Worm (Caenorhabditis elegans) whole organism, L3 larva: Measurements from ENCODE around the gene ncs-3.

Source experiments
- ZK546.5 ChIP-seq: sonication (generic microtip); optimal IDR thresholded peaks from 2 replicates; lab custom pipeline; 2017; ENCODE audit warnings: missing biosample characterization, missing genetic modification characterization
- aly-2 ChIP-seq: fragments of 150-350 bp; optimal IDR thresholded peaks from 2 replicates; lab custom pipeline; 2014; ENCODE audit warnings: missing biosample characterization, missing genetic modification characterization
- ama-1 ChIP-seq: fragments of 150-350 bp; optimal IDR thresholded peaks from 2 replicates; lab custom pipeline; 2018
- ceh-16 ChIP-seq: sonication (generic microtip); optimal IDR thresholded peaks from 2 replicates; lab custom pipeline; 2017; ENCODE audit warnings: missing biosample characterization, missing genetic modification characterization
- ceh-28 ChIP-seq: fragments of 150-350 bp; optimal IDR thresholded peaks from 2 replicates; lab custom pipeline; 2014; ENCODE audit warnings: missing biosample characterization, missing genetic modification reagents, missing genetic modification characterization
- ceh-9 ChIP-seq: sonication (generic microtip); optimal IDR thresholded peaks from 2 replicates; lab custom pipeline; 2018; ENCODE audit warnings: missing biosample characterization, missing genetic modification characterization
- daf-12 ChIP-seq: fragments of 150-350 bp; optimal IDR thresholded peaks from 2 replicates; lab custom pipeline; 2014; ENCODE audit warnings: missing biosample characterization, missing genetic modification reagents, missing genetic modification characterization
- egl-27 ChIP-seq: sonication (generic microtip); optimal IDR thresholded peaks from 4 replicates; lab custom pipeline; 2017; ENCODE audit warnings: missing biosample characterization, missing genetic modification reagents, missing genetic modification characterization
- egl-5 ChIP-seq: fragments of 150-350 bp; optimal IDR thresholded peaks from 2 replicates; lab custom pipeline; 2017; ENCODE audit warnings: missing biosample characterization, missing genetic modification reagents, missing genetic modification characterization, inconsistent platforms
- elt-1 ChIP-seq: fragments of 150-350 bp; optimal IDR thresholded peaks from 2 replicates; lab custom pipeline; 2014; ENCODE audit warnings: missing biosample characterization, missing genetic modification characterization
- elt-2 ChIP-seq: sonication (generic microtip); optimal IDR thresholded peaks from 2 replicates; lab custom pipeline; 2016; ENCODE audit warnings: missing genetic modification reagents, mild to moderate bottlenecking, missing genetic modification characterization, missing compliant biosample characterization
- elt-3 ChIP-seq, 3 experiments: fragments of 150-350 bp in 1 of 3; sonication (generic microtip) in 2 of 3; optimal IDR thresholded peaks; 2 replicates in 2 of 3; 4 replicates in 1 of 3; lab custom pipeline; 2014 to 2017; ENCODE audit warnings: missing biosample characterization in 3 of 3, missing genetic modification characterization in 3 of 3
- eor-1 ChIP-seq, 2 experiments: fragments of 150-350 bp; optimal IDR thresholded peaks; 2 replicates each; lab custom pipeline; 2014 to 2018; ENCODE audit warnings: missing biosample characterization in 2 of 2, missing genetic modification characterization in 2 of 2
- fkh-10 ChIP-seq: sonication (generic microtip); optimal IDR thresholded peaks from 2 replicates; lab custom pipeline; 2017; ENCODE audit warnings: missing biosample characterization, missing genetic modification reagents, missing genetic modification characterization
- fkh-2 ChIP-seq: fragments of 150-350 bp; optimal IDR thresholded peaks from 2 replicates; lab custom pipeline; 2014; ENCODE audit warnings: missing biosample characterization, missing genetic modification reagents, missing genetic modification characterization
- hmg-11 ChIP-seq: sonication (generic microtip); optimal IDR thresholded peaks from 2 replicates; lab custom pipeline; 2016; ENCODE audit warnings: missing genetic modification characterization, missing compliant biosample characterization
- jun-1 ChIP-seq: fragments of 150-350 bp; optimal IDR thresholded peaks from 2 replicates; lab custom pipeline; 2014; ENCODE audit warnings: missing biosample characterization, missing genetic modification reagents, missing genetic modification characterization
- lin-15B ChIP-seq: fragments of 150-350 bp; optimal IDR thresholded peaks from 2 replicates; lab custom pipeline; 2014; ENCODE audit warnings: missing biosample characterization, missing genetic modification characterization
- lin-39 ChIP-seq: fragments of 150-350 bp; optimal IDR thresholded peaks from 2 replicates; lab custom pipeline; 2018; ENCODE audit warnings: missing biosample characterization, missing genetic modification reagents, missing genetic modification characterization
- lsy-12 ChIP-seq: sonication (generic microtip); optimal IDR thresholded peaks from 2 replicates; lab custom pipeline; 2016; ENCODE audit warnings: mild to moderate bottlenecking, missing genetic modification characterization, missing compliant biosample characterization
- mdl-1 ChIP-seq: fragments of 150-350 bp; optimal IDR thresholded peaks from 2 replicates; lab custom pipeline; 2014; ENCODE audit warnings: missing biosample characterization, missing genetic modification characterization
- mml-1 ChIP-seq: fragments of 150-350 bp; sonication (generic microtip); optimal IDR thresholded peaks from 3 replicates; lab custom pipeline; 2014; ENCODE audit warnings: missing biosample characterization, missing genetic modification characterization
- nfya-1 ChIP-seq: sonication (generic microtip); optimal IDR thresholded peaks from 2 replicates; lab custom pipeline; 2017; ENCODE audit warnings: missing genetic modification characterization, mild to moderate bottlenecking, missing compliant biosample characterization, antibody characterized with exemption, moderate library complexity; ENCODE audit not compliant: insufficient read depth
- nhr-11 ChIP-seq: fragments of 150-350 bp; optimal IDR thresholded peaks from 2 replicates; lab custom pipeline; 2014; ENCODE audit warnings: missing biosample characterization, missing genetic modification characterization
- nhr-23 ChIP-seq: fragments of 150-350 bp; optimal IDR thresholded peaks from 2 replicates; lab custom pipeline; 2014; ENCODE audit warnings: missing biosample characterization, missing genetic modification reagents, missing genetic modification characterization
- nhr-237 ChIP-seq: fragments of 150-350 bp; optimal IDR thresholded peaks from 2 replicates; lab custom pipeline; 2014; ENCODE audit warnings: missing biosample characterization, missing genetic modification characterization
- nhr-25 ChIP-seq: sonication (generic microtip); optimal IDR thresholded peaks from 2 replicates; lab custom pipeline; 2017; ENCODE audit warnings: missing biosample characterization, missing genetic modification characterization
- nhr-28 ChIP-seq: fragments of 150-350 bp; optimal IDR thresholded peaks from 2 replicates; lab custom pipeline; 2014; ENCODE audit warnings: missing biosample characterization, missing genetic modification characterization
- nhr-43 ChIP-seq: sonication (generic microtip); optimal IDR thresholded peaks from 2 replicates; lab custom pipeline; 2016; ENCODE audit warnings: mild to moderate bottlenecking, missing genetic modification characterization, missing compliant biosample characterization; ENCODE audit not compliant: poor library complexity, severe bottlenecking
- nhr-67 ChIP-seq: fragments of 150-350 bp; optimal IDR thresholded peaks from 2 replicates; lab custom pipeline; 2014; ENCODE audit warnings: missing biosample characterization, missing genetic modification characterization
- nhr-76 ChIP-seq: fragments of 150-350 bp; sonication (generic microtip); optimal IDR thresholded peaks from 5 replicates; lab custom pipeline; 2014; ENCODE audit warnings: missing biosample characterization, missing genetic modification characterization
- nhr-77 ChIP-seq: fragments of 150-350 bp; optimal IDR thresholded peaks from 2 replicates; lab custom pipeline; 2014; ENCODE audit warnings: missing biosample characterization, missing genetic modification characterization
- pha-4 ChIP-seq: fragments of 150-350 bp; optimal IDR thresholded peaks from 2 replicates; lab custom pipeline; 2014; ENCODE audit warnings: missing biosample characterization, missing genetic modification reagents, missing genetic modification characterization
- pqm-1 ChIP-seq: fragments of 150-350 bp; optimal IDR thresholded peaks from 2 replicates; lab custom pipeline; 2017; ENCODE audit warnings: missing biosample characterization, missing genetic modification characterization, inconsistent platforms
- sea-2 ChIP-seq: fragments of 150-350 bp; sonication (generic microtip); optimal IDR thresholded peaks from 4 replicates; lab custom pipeline; 2014; ENCODE audit warnings: missing biosample characterization, missing genetic modification reagents, missing genetic modification characterization
- skn-1 ChIP-seq: fragments of 150-350 bp; optimal IDR thresholded peaks from 2 replicates; lab custom pipeline; 2014; ENCODE audit warnings: missing biosample characterization, missing genetic modification characterization
- snpc-4 ChIP-seq: fragments of 150-350 bp; optimal IDR thresholded peaks from 2 replicates; lab custom pipeline; 2014; ENCODE audit warnings: missing biosample characterization, missing genetic modification characterization
- tbx-2 ChIP-seq: sonication (generic microtip); optimal IDR thresholded peaks from 2 replicates; lab custom pipeline; 2016; ENCODE audit warnings: mild to moderate bottlenecking, missing genetic modification characterization, missing compliant biosample characterization
- unc-39 ChIP-seq: sonication (generic microtip); optimal IDR thresholded peaks from 4 replicates; lab custom pipeline; 2017; ENCODE audit warnings: missing biosample characterization, missing genetic modification characterization
- unc-62 ChIP-seq: fragments of 150-350 bp; sonication (generic microtip); optimal IDR thresholded peaks from 4 replicates; lab custom pipeline; 2014; ENCODE audit warnings: missing biosample characterization, missing genetic modification reagents, missing genetic modification characterization
- zag-1 ChIP-seq: fragments of 150-350 bp; optimal IDR thresholded peaks from 2 replicates; lab custom pipeline; 2014; ENCODE audit warnings: missing biosample characterization, missing genetic modification characterization
- ztf-11 ChIP-seq: fragments of 150-350 bp; optimal IDR thresholded peaks from 2 replicates; lab custom pipeline; 2014; ENCODE audit warnings: missing biosample characterization, missing genetic modification characterization
- ztf-4 ChIP-seq: fragments of 150-350 bp; optimal IDR thresholded peaks from 2 replicates; lab custom pipeline; 2014; ENCODE audit warnings: missing biosample characterization, missing genetic modification characterization

Gene ncs-3

DNA sequence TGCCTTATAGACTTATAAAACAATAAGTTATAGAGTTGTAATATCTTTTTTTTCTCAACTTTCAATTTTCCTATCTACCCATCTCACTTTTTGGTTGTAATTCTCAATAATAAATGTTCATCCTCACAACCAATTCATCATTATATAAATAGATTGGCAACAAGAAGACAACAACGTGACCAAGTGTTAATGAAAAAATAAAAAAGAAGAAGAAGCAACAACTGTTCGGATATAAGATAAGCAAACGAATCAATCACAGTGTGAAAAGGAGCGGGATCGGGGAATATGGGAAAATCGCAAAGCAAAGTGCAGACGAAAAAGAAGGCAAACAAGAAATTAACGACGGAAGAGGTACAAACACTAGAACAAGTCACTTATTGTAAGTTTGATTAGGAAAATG, at the start of gene ncs-3:
Gene ncs-3 (plus strand): TSS at position 153 of the 400 bp plus-strand sequence.
- peak; percentile 33 for TF ChIP-seq egl-5
- TF ChIP-seq unc-39: no peak
- no peak for TF ChIP-seq skn-1
- peak; percentile 18 for TF ChIP-seq nfya-1

DNA sequence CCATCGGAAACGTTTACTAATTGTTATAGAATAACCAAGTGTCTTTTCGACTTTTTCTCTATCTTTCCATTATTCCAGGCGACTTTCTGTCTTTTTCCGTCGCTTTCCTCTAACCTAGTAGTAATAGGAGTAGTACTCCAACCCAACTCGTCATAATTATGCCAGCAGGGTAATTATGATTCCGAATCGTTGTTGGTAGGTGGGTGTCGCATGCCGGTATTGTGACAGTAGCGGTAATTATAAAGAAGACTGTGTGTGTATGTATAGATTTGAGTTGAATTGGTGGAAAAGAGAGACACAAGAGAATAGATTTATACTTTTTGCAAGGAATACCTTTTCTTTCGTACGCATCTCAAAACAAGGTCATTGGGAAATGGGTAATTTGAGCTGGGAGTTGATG, 48.9 kb upstream of the ncs-3 start:
- TF ChIP-seq zag-1 (tag; lab: Kevin White, UChicago) (no peak), snpc-4 (no peak), daf-12 (tag; lab: Kevin White, UChicago) (no peak), unc-39 (no peak), elt-3 (tag; optimal IDR thresholded peaks at IDR 0.05; lab: Kevin White, UChicago) (no peak), nhr-23 (tag; lab: Kevin White, UChicago) (peak; percentile 28), eor-1 (tag; optimal IDR thresholded peaks at IDR 0.05; lab: Kevin White, UChicago) (no peak), skn-1 (no peak), jun-1 (tag; lab: Kevin White, UChicago) (no peak)

ce11 chrX:1009512-1009911, 44.4 kb upstream of the ncs-3 start:
- TF ChIP-seq tbx-2 (tag; lab: Kevin White, UChicago): no peak
- TF ChIP-seq elt-2 (tag; lab: Kevin White, UChicago): peak; percentile 59

DNA sequence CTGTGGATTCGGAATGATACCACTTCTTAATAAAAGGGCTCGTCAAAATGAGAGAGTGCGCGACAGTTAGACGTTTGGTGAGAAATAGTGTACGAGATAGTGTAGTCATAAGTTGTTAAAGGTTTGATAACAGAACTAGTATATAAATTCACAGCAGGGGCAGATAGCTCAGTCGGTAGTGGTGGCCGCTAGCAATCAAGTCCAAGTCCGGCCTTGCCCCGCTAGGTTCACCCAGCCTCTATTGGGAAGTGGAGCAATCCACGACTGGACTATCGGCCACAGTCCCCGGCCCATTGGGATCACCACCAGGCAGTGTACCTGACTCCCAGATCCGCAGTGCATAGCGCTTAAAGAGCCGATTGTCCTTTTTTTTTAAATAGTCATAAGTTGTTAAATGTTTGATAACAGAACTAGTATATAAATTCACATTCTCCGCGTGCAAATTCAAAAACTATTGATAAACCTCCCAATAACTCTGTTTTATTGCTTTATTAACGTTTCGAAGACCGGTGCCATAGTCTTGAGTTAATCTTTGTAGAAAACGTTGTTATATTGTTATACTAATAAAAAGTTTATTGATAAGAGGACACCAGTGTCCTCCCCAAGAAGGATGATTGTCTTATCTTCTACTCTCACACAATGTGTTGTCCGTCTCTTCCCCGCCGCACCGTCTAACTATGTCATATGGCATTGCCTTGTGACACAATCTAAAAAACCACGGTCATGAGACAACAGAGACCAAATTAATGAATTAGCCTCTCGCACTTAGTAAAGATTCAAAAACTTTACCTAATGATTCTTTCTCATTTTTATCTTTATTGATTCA, 43.0 kb upstream of the ncs-3 start:
- no peak for TF ChIP-seq ZK546.5 (tag; lab: Kevin White, UChicago)
- no peak for TF ChIP-seq nhr-76 (tag; lab: Kevin White, UChicago)
- TF ChIP-seq nhr-237 (tag; lab: Kevin White, UChicago): no peak
- peak; percentile 41 for TF ChIP-seq nhr-25 (tag; lab: Kevin White, UChicago)
- TF ChIP-seq eor-1 (tag; optimal IDR thresholded peaks at IDR 0.05; lab: Kevin White, UChicago): no peak
- no peak for TF ChIP-seq hmg-11 (tag; lab: Kevin White, UChicago)
- TF ChIP-seq ceh-9 (tag; lab: Kevin White, UChicago): no peak
- TF ChIP-seq elt-1 (tag; lab: Kevin White, UChicago): no peak
- no peak for TF ChIP-seq tbx-2 (tag; lab: Kevin White, UChicago)
- TF ChIP-seq nhr-23 (tag; lab: Kevin White, UChicago): peak; percentile 75
- peak; percentile 51 for TF ChIP-seq pha-4 (tag; lab: Kevin White, UChicago)
- TF ChIP-seq nhr-43 (tag; lab: Kevin White, UChicago): peak; percentile 70
- no peak for TF ChIP-seq mml-1 (tag; lab: Kevin White, UChicago)
- no peak for TF ChIP-seq fkh-10 (GFP tag; lab: Kevin White, UChicago)
- no peak for TF ChIP-seq ceh-16 (tag; lab: Kevin White, UChicago)
- no peak for TF ChIP-seq egl-5
- no peak for TF ChIP-seq fkh-2 (tag; lab: Kevin White, UChicago)
- peak; percentile 22 for TF ChIP-seq snpc-4
- TF ChIP-seq elt-3 (tag; optimal IDR thresholded peaks at IDR 0.05; lab: Kevin White, UChicago): peak in 1 of 3 experiments; percentile 36
- TF ChIP-seq mdl-1: no peak
- TF ChIP-seq elt-2 (tag; lab: Kevin White, UChicago): peak; percentile 95
- TF ChIP-seq pqm-1 (tag; lab: Kevin White, UChicago): peak; percentile 60
- peak; percentile 43 for TF ChIP-seq ztf-4 (tag; lab: Kevin White, UChicago)
- no peak for TF ChIP-seq lin-39
- TF ChIP-seq nhr-77 (tag; lab: Kevin White, UChicago): no peak
- TF ChIP-seq lsy-12 (tag; lab: Kevin White, UChicago): peak; percentile 14
- no peak for TF ChIP-seq daf-12 (tag; lab: Kevin White, UChicago)
- no peak for TF ChIP-seq nhr-11 (tag; lab: Kevin White, UChicago)
- TF ChIP-seq egl-27 (tag; lab: Kevin White, UChicago): no peak
- TF ChIP-seq jun-1 (tag; lab: Kevin White, UChicago): peak; percentile 33
- TF ChIP-seq ceh-28: no peak
- no peak for TF ChIP-seq lin-15B (tag; lab: Kevin White, UChicago)
- TF ChIP-seq nhr-67 (tag; lab: Kevin White, UChicago): no peak
- peak; percentile 20 for TF ChIP-seq unc-62 (GFP tag; lab: Kevin White, UChicago)
- TF ChIP-seq nfya-1: no peak
- no peak for TF ChIP-seq sea-2 (GFP tag; lab: Kevin White, UChicago)
- TF ChIP-seq nhr-28 (tag; lab: Kevin White, UChicago): no peak
- no peak for TF ChIP-seq ztf-11 (tag; lab: Kevin White, UChicago)
- TF ChIP-seq aly-2 (tag; lab: Kevin White, UChicago): no peak
- TF ChIP-seq ama-1 (lab: Kevin White, UChicago): peak; percentile 64
